Worm (Caenorhabditis elegans) whole organism, L2 larva: ENCODE data around the gene Y80D4G.2.

Experiments
- gmeb-1 ChIP-seq: fragments of 150-350 bp; optimal IDR thresholded peaks from 2 replicates; lab custom pipeline; 2014; ENCODE audit warnings: missing biosample characterization, missing genetic modification characterization
- nhr-6 ChIP-seq: fragments of 150-350 bp; optimal IDR thresholded peaks from 2 replicates; lab custom pipeline; 2014; ENCODE audit warnings: missing biosample characterization, missing genetic modification characterization
- nhr-77 ChIP-seq: fragments of 150-350 bp; optimal IDR thresholded peaks from 2 replicates; lab custom pipeline; 2014; ENCODE audit warnings: missing biosample characterization, missing genetic modification characterization
- unc-39 ChIP-seq: fragments of 150-350 bp; optimal IDR thresholded peaks from 2 replicates; lab custom pipeline; 2014; ENCODE audit warnings: missing biosample characterization, missing genetic modification characterization
- ztf-1 ChIP-seq: fragments of 200-800 bp; sonication (Bioruptor generic); conservative IDR thresholded peaks from 2 replicates; pipeline ENCODE4 v1.3.6; 2022; ENCODE audit warnings: missing genetic modification characterization, missing compliant biosample characterization
- ztf-4 ChIP-seq: fragments of 150-350 bp; optimal IDR thresholded peaks from 2 replicates; lab custom pipeline; 2014; ENCODE audit warnings: missing biosample characterization, missing genetic modification characterization

DNA sequence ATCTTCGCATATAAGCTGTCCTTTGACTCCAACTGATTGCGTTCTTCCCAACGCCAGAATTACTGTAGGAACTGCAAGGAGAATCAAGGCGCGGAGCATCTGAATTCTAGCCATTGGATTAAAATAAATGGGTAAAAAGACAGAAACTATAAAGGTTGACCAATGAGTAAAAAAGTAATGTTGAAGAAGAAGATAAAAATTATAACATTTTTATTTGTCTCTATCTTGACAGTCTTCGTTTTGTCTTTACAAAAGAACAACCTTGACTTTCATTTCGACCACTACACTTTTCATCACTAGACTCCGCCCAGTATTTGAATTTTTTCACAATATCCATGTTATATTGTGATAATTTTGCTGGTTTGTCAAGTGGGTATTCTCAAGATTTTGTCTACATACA lies 29.1 kb downstream of the Y80D4G.2 start, which contains the start of gene ttr-8:
- TF ChIP-seq ztf-1 (GFP tag; lab: Robert Waterston, UW) (no peak), unc-39 (tag; lab: Kevin White, UChicago) (no peak), nhr-6 (tag; lab: Kevin White, UChicago) (no peak), nhr-77 (tag; lab: Kevin White, UChicago) (no peak), ztf-4 (tag; lab: Kevin White, UChicago) (no peak), gmeb-1 (tag; lab: Kevin White, UChicago) (no peak)
